Fruit fly (Drosophila melanogaster) Kc167 (cell line): ENCODE measurements around the gene CalpB.

Experiments
- Myc ChIP-seq: fragments of >200 bp; optimal IDR thresholded peaks from 2 replicates; lab custom pipeline; 2017; ENCODE audit warnings: missing external identifiers
- Sin3A ChIP-seq: fragments of >200 bp; optimal IDR thresholded peaks from 2 replicates; lab custom pipeline; 2018; ENCODE audit warnings: missing external identifiers
- h ChIP-seq: fragments of >200 bp; optimal IDR thresholded peaks from 3 replicates; lab custom pipeline; 2018; ENCODE audit warnings: missing external identifiers
- insv ChIP-seq: fragments of >200 bp; optimal IDR thresholded peaks from 3 replicates; lab custom pipeline; 2018; ENCODE audit warnings: missing external identifiers
- psq ChIP-seq: fragments of >200 bp; optimal IDR thresholded peaks from 2 replicates; lab custom pipeline; 2017; ENCODE audit warnings: missing external identifiers
- ttk ChIP-seq: sonication (Bioruptor generic); optimal IDR thresholded peaks from 2 replicates; lab custom pipeline; 2017; ENCODE audit warnings: missing external identifiers

Gene CalpB

DNA sequence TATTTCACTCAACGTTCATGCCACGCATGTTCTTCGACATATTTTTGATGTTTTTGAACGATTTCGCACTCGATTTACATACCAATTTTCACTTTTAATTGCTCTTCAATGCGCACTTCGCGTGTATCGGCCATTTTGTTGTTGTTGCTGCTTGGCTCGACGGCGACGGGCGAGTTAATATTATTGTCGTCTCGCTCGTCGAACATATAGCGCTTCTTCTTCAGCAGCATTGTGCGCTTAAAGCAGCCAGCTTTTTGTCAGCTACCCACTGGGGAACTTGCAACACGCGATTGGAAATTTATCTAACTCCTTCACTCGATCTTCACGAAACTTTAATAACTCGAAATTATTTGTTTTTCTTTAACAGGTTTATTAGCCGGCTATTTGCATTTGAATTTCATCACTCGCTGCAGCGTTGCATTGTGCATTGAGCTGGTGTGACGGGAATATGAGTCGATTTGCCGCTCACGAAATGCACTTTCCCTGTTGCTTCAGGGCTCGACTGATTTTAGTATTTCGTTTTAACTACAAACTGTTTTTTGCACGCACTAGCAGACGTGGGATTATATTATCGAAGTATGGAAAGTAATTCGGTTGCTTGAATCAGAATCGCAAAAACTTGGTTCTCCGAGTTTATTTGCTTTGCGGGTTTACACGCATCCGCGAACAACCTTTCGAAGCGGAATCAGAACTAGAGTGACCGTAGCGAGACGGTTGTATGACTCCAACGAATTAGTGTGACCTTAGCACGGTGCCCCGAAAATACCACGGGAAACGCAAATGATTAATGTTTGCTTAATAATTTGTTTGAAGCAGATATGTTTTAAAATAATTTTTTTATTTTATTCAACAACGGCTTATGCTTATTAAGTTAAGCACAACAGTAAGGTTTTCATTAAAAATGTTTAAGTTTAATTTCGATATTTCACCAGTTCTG, 33.7 kb upstream of the CalpB start, which contains the start of gene RasGAP1:
TSS of gene RasGAP1 (minus strand) at position 703 of the 937 bp plus-strand sequence.
- TF ChIP-seq Sin3A (lab: Kevin White, UChicago) (no peak), psq (lab: Kevin White, UChicago) (peak; percentile 30)

DNA sequence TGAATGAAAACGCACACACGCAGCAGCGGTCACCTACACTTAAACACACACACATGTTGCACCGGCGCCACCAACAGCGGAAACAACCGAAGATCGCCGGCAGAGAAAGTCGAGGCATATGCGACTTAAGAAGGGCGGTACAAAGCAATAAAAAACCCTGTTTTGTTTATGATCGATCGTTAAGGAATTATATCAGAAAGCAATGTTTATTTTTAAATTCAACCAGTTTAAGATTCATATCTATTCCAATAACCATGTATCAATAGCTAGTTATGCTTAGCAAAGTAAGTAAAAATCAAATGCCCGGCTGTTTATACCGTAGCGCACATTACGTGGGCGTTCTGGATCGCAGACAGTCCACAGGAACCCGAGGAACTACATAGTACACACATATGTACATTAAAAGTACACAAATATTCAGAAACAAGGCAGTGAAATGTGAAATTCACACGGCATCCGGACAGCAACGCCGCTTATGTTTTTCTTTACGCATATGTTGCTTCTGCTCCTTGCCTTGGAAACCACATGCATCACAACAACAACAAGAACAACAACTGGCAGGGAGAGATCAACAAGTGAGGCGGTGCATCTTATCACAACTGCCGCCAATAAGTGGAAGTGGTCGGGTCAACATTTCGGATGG, 32.7 kb upstream of the CalpB start:
- TF ChIP-seq Sin3A (lab: Kevin White, UChicago) = no peak
- no peak for TF ChIP-seq Myc (lab: Kevin White, UChicago)
- no peak for TF ChIP-seq psq (lab: Kevin White, UChicago)
- no peak for TF ChIP-seq h (lab: Kevin White, UChicago)
- no peak for TF ChIP-seq insv (lab: Kevin White, UChicago)
- TF ChIP-seq ttk = no peak

DNA sequence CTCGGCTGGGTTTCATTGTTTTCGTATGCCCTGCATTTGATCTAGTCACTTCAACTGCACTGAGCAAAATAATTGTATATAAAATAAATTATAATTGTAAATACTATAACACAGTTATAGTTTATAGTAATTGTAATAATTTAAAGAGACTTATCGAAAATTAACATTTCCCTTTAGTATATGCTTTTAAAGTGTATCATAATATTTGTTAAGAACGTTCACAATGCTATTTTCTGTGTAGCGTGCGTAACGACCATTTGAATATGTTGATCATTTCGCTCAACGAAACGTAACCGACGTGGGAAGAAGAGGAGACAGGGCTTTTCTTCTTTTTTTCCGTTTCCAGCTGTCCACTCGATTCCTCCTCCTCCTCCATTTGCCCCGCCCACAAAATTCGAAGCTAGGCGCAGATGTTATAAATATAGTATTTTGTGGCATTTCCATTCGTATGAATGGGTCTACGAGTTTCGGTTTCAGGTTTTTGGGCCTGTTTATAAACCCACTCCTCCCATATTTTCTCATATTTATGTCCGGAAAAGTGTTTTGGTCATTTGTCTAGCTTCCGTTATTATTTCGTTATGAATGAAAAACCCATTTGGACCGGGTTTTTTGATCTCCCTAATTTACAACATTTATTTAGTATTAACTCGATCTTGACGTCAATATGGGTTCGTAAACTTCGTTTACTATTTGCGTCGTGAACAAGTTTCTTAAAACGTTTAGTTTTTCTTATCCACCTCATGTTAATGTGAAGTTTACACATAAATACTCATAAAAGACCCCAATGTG, 31.9 kb upstream of the CalpB start:
- TF ChIP-seq Myc (lab: Kevin White, UChicago) = no peak
- TF ChIP-seq ttk = no peak
- no peak for TF ChIP-seq insv (lab: Kevin White, UChicago)
- no peak for TF ChIP-seq psq (lab: Kevin White, UChicago)
- TF ChIP-seq h (lab: Kevin White, UChicago) = no peak
- no peak for TF ChIP-seq Sin3A (lab: Kevin White, UChicago)

DNA sequence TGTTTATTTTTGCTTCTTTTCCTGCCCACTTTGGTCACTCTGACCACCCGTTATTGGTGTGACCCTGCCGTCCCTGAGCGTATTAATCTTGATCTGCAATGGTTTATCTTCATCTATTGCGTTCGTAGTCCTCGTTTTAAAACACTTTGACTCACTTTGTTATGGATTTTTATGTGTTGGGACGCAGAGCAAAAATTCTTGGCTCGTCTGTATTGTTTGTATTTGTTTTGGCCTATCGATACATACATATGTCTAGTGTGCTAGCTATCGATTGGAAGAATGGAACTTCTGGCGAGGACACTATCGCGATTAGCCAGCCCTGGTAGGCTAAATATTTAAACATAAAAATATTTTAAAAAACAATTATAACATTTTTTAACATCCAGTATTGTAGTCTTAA, 28.9 kb upstream of the CalpB start, which contains the start of gene CG10809:
TSS of gene CG10809 (minus strand) at position 266 of the 400 bp plus-strand sequence.
- TF ChIP-seq h (lab: Kevin White, UChicago) (no peak), Sin3A (lab: Kevin White, UChicago) (no peak), ttk (no peak), psq (lab: Kevin White, UChicago) (no peak), Myc (lab: Kevin White, UChicago) (no peak), insv (lab: Kevin White, UChicago) (no peak)

DNA sequence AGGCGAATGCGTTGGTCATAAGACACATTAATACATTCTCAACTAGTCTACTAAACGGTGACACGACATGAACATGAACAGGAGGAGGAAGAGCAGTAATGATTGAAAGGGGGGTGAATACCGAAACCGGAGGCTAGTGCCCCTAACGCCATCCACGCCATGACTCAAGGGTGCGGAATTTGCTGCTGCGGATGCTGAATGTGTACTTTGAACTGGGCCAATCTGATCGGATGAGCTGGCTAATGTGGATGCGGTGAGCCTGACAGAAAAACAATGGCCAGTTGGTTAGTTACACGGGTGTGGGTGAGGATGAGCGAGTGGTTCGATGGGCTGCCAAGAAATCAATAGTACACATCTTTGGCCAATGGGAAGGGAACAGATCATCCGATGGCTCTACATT, 24.9 kb upstream of the CalpB start:
- TF ChIP-seq psq (lab: Kevin White, UChicago) (no peak), Myc (lab: Kevin White, UChicago) (no peak), h (lab: Kevin White, UChicago) (no peak), Sin3A (lab: Kevin White, UChicago) (no peak), insv (lab: Kevin White, UChicago) (no peak), ttk (no peak)

DNA sequence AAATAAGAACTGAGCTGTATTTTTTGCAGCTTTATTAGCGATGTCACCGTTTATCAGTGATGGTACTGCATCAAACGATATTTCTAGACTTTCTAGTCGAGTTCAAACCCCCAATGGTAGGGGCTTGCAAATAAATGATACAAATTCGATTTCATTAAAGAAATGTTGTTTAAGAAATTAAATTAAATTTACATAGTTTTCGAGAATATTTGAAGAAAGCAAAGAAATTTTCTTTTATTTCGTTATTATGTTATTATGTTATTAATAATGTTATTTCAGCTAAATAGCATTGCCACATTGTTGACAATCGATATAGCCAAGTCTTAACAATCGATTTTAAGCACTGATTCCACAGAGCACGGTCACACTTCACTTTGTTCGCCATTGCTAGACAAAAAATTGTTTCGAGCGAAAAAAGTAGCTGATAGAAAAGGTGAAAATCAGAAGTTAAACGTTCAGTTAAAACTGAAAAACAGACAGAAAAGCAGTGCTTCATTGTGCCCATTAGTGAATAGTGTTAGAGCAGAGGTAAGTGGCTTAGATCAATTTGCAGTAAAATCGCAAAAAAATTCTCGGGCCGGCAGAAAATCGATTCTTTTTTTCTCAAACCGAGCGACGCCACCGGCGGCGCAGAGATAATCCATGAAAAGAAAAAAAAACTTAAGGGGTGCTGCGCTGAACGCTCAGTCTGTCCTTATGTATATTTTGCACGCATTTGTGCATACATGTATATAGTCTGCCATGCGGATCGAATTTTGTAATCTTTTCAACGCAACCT, 24.1 kb upstream of the CalpB start, which contains the start of the genes iPLA2-VIA and Ciz1:
TSS of gene iPLA2-VIA (minus strand) at position 75 of the 778 bp plus-strand sequence.
TSS of gene Ciz1 (plus strand) at position 365 of the 778 bp plus-strand sequence.
- TF ChIP-seq Sin3A (lab: Kevin White, UChicago) (no peak), insv (lab: Kevin White, UChicago) (no peak), h (lab: Kevin White, UChicago) (no peak), psq (lab: Kevin White, UChicago) (no peak), Myc (lab: Kevin White, UChicago) (no peak), ttk (no peak)

DNA sequence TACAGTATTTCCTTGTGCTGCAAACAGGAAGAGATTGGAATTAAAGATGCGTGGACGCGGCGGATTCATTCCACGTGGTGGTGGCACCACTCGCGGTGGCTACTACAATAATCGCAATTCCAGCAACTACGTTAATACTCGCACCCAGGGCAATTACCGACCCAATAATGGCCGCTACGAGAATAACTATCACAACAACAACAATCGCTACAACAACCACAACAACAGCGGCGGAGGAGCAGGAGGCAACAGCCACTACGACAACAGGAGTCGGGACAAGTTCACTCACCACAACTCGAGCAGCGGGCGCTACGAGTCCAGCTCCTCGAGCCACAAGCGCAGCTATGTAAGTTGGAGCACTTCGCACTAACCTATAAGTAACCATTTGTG, 23.5 kb upstream of the CalpB start:
- TF ChIP-seq psq (lab: Kevin White, UChicago) (no peak), h (lab: Kevin White, UChicago) (no peak), ttk (no peak), Myc (lab: Kevin White, UChicago) (no peak), insv (lab: Kevin White, UChicago) (no peak), Sin3A (lab: Kevin White, UChicago) (no peak)

DNA sequence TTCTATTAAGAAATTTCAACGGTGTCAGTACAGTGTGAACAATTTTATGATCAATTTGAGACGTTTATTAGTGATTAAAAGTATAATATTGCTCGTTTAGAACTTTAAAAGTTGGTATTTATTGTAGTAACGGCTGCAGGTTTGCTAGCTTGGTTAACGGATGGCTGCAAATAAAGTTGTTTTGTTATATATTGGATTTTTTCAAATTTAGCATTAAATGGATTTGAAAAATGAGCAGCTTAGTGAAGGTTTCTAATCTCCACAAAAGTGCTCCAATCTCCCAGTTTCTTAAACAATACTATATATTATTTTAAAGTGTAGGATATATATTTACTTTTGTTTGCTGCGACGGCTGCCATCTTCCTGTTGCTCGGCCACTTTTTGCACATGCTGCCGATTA, 16.5 kb upstream of the CalpB start:
- TF ChIP-seq Sin3A (lab: Kevin White, UChicago) = no peak
- TF ChIP-seq ttk = no peak
- no peak for TF ChIP-seq insv (lab: Kevin White, UChicago)
- no peak for TF ChIP-seq h (lab: Kevin White, UChicago)
- no peak for TF ChIP-seq psq (lab: Kevin White, UChicago)
- no peak for TF ChIP-seq Myc (lab: Kevin White, UChicago)

DNA sequence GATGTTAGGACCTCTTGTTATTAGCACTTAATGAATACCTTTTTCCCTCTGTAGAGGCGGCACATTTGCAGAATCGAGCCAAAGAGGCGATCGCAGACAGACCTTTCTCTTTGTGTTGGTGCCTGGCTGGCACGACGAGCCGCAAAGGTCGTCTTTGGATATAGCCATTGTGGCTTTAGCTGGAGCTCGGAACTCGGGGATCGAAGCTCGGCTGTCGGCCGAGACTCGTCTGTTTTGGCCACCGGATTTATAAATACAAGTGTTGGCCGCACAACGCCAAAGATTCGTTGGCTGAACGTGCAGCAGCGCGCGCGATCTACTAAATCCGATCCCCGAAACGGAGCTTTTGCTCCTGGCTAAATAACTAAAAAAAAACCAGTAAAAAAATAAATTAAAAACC, 9.9 kb upstream of the CalpB start, which contains the start of gene CG34382:
TSS of gene CG34382 (plus strand) at position 301 of the 400 bp plus-strand sequence.
- TF ChIP-seq Sin3A (lab: Kevin White, UChicago) (no peak), Myc (lab: Kevin White, UChicago) (no peak), h (lab: Kevin White, UChicago) (no peak)

DNA sequence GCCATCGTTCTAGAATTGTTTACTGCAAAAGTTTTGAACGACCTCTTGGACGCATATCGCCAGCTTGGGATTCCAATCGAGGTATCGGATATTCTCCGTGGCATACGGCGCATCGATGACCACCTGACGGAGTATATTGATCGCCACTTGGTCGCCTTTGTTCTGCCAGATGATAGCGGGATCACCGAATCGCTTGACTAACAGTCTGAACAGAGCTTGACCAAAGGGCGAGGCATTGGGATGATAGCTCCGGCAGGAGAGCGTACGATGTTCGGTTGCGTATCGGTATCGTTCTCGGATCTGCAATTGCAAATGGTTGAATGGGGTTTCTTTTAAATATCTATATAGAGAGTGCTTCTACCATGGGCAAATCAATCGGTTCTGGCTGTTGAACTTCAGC, 5.4 kb downstream of the CalpB start:
- TF ChIP-seq insv (lab: Kevin White, UChicago) (no peak), h (lab: Kevin White, UChicago) (no peak), ttk (no peak), psq (lab: Kevin White, UChicago) (no peak)
